Worm (Caenorhabditis elegans): ENCODE data around the gene chil-17.

DNA sequence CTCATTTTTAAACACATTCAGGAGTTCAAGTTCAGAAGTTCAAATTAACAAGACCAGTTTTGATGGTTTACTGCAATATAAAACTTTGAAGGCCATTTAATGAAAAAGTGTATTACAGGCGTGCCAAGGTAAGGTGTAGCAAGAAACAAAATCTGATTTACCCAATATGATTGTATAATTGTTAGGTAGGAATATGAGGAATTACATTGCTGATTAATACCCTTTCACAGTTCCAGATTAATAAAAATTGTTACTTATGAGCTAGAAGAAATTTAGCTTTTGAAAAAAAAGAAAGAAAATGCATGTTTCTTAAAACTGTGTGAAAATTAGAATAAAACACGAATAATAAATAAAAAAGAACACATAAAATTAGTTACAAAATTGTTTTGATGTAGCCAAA is 6.4 kb downstream of the chil-17 start, which contains the start of gene kin-15:
- no peak for TF ChIP-seq scrt-1 (GFP tag; IDR thresholded peaks at IDR 0.05)
- TF ChIP-seq pes-1 (GFP tag; IDR thresholded peaks at IDR 0.05): no peak
- TF ChIP-seq flt-1 (GFP tag; IDR thresholded peaks at IDR 0.05): no peak
- no peak for TF ChIP-seq tbx-37 (GFP tag; conservative IDR thresholded peaks at IDR 0.05)
- TF ChIP-seq ama-1 (optimal IDR thresholded peaks at IDR 0.05): no peak
- TF ChIP-seq F13C5.2 (tag; optimal IDR thresholded peaks at IDR 0.05): no peak
